Worm (Caenorhabditis elegans) whole organism, L1 larva: ENCODE results near the gene cyp-35B2.

Source experiments
- F16B12.6 ChIP-seq: fragments of 150-350 bp; optimal IDR thresholded peaks from 2 replicates; lab custom pipeline; 2014; ENCODE audit warnings: missing biosample characterization, missing genetic modification characterization
- aly-2 ChIP-seq: fragments of 150-350 bp; optimal IDR thresholded peaks from 2 replicates; lab custom pipeline; 2014; ENCODE audit warnings: missing biosample characterization, missing genetic modification characterization
- ama-1 ChIP-seq: fragments of 150-350 bp; optimal IDR thresholded peaks from 2 replicates; lab custom pipeline; 2014
- blmp-1 ChIP-seq: fragments of 150-350 bp; optimal IDR thresholded peaks from 2 replicates; lab custom pipeline; 2014; ENCODE audit warnings: missing biosample characterization, missing genetic modification characterization
- ceh-63 ChIP-seq: fragments of 200-800 bp; sonication (Bioruptor generic); optimal IDR thresholded peaks from 2 replicates; lab custom pipeline; 2018; ENCODE audit warnings: mild to moderate bottlenecking, missing genetic modification characterization, missing compliant biosample characterization
- ceh-8 ChIP-seq: fragments of 200-800 bp; sonication (Bioruptor generic); optimal IDR thresholded peaks from 2 replicates; lab custom pipeline; 2018; ENCODE audit warnings: mild to moderate bottlenecking, missing genetic modification characterization, moderate library complexity, missing compliant biosample characterization
- ceh-82 ChIP-seq, 3 experiments: fragments of 150-350 bp in 1 of 3; sonication (generic microtip) in 2 of 3; optimal IDR thresholded peaks; 2 replicates each; lab custom pipeline; 2014 to 2017; ENCODE audit warnings: missing biosample characterization in 3 of 3, missing genetic modification characterization in 3 of 3
- ceh-90 ChIP-seq: sonication (generic microtip); optimal IDR thresholded peaks from 2 replicates; lab custom pipeline; 2016; ENCODE audit warnings: missing genetic modification characterization, missing compliant biosample characterization
- dpl-1 ChIP-seq, 3 experiments: fragments of 150-350 bp in 2 of 3; sonication (generic microtip) in 1 of 3; optimal IDR thresholded peaks; 2 replicates each; lab custom pipeline; 2014 to 2017; ENCODE audit warnings: missing biosample characterization in 3 of 3, missing genetic modification characterization in 3 of 3, missing genetic modification reagents in 3 of 3
- efl-1 ChIP-seq, 4 experiments: fragments of 150-350 bp; optimal IDR thresholded peaks in 3 of 4; peaks in 1 of 4; 1 replicate in 1 of 4; 2 replicates in 3 of 4; lab custom pipeline; 2014; ENCODE audit warnings: missing biosample characterization in 2 of 4, missing genetic modification characterization in 2 of 4, missing genetic modification reagents in 2 of 4
- egl-13 ChIP-seq: sonication (generic microtip); optimal IDR thresholded peaks from 2 replicates; lab custom pipeline; 2016; ENCODE audit warnings: missing genotype, missing genetic modification reagents, missing genetic modification characterization, missing compliant biosample characterization
- egl-27 ChIP-seq, 2 experiments: fragments of 150-350 bp in 1 of 2; sonication (generic microtip); optimal IDR thresholded peaks; 3 replicates each; lab custom pipeline; 2017 to 2018; ENCODE audit warnings: missing biosample characterization in 2 of 2, missing genetic modification characterization in 2 of 2, missing genetic modification reagents in 2 of 2
- elt-3 ChIP-seq, 6 experiments: fragments of 150-350 bp in 1 of 6; sonication (generic microtip); optimal IDR thresholded peaks; 2 replicates each; lab custom pipeline; 2017 to 2018; ENCODE audit warnings: missing biosample characterization in 6 of 6, missing genetic modification characterization in 6 of 6, inconsistent platforms in 1 of 6
- fkh-4 ChIP-seq: sonication (generic microtip); optimal IDR thresholded peaks from 2 replicates; lab custom pipeline; 2016; ENCODE audit warnings: missing compliant biosample characterization, missing genetic modification characterization, borderline replicate concordance
- fos-1 ChIP-seq: fragments of 150-350 bp; optimal IDR thresholded peaks from 2 replicates; lab custom pipeline; 2014; ENCODE audit warnings: missing biosample characterization, missing genetic modification characterization
- hlh-17 ChIP-seq: fragments of 200-800 bp; sonication (Bioruptor generic); optimal IDR thresholded peaks from 2 replicates; lab custom pipeline; 2018; ENCODE audit warnings: missing genetic modification characterization, mild to moderate bottlenecking, missing compliant biosample characterization, moderate library complexity, borderline replicate concordance
- hlh-4 ChIP-seq: sonication (generic microtip); optimal IDR thresholded peaks from 2 replicates; lab custom pipeline; 2016; ENCODE audit warnings: mild to moderate bottlenecking, missing genetic modification characterization, missing compliant biosample characterization
- lin-14 ChIP-seq: fragments of 200-800 bp; sonication (Bioruptor generic); optimal IDR thresholded peaks from 2 replicates; lab custom pipeline; 2018; ENCODE audit warnings: mild to moderate bottlenecking, missing genetic modification characterization, moderate library complexity, missing compliant biosample characterization
- lin-15B ChIP-seq: fragments of 150-350 bp; sonication (generic microtip); optimal IDR thresholded peaks from 3 replicates; lab custom pipeline; 2014; ENCODE audit warnings: missing biosample characterization, missing genetic modification characterization
- lin-35 ChIP-seq, 2 experiments: fragments of 150-350 bp; optimal IDR thresholded peaks; 2 replicates each; lab custom pipeline; 2014; ENCODE audit warnings: missing biosample characterization in 2 of 2, missing genetic modification characterization in 2 of 2, missing genetic modification reagents in 2 of 2
- lsy-2 ChIP-seq, 2 experiments: fragments of 150-350 bp; optimal IDR thresholded peaks; 2 replicates each; lab custom pipeline; 2014; ENCODE audit warnings: missing biosample characterization in 2 of 2, missing genetic modification characterization in 2 of 2
- mdl-1 ChIP-seq, 2 experiments: fragments of 150-350 bp; optimal IDR thresholded peaks; 2 replicates each; lab custom pipeline; 2014 to 2017; ENCODE audit warnings: missing biosample characterization in 2 of 2, missing genetic modification characterization in 2 of 2, inconsistent platforms in 1 of 2
- nhr-11 ChIP-seq: fragments of 150-350 bp; optimal IDR thresholded peaks from 2 replicates; lab custom pipeline; 2014; ENCODE audit warnings: missing biosample characterization, missing genetic modification characterization
- nhr-12 ChIP-seq: sonication (generic microtip); optimal IDR thresholded peaks from 2 replicates; lab custom pipeline; 2017; ENCODE audit warnings: missing biosample characterization, missing genetic modification characterization
- nhr-19 ChIP-seq: fragments of 200-800 bp; sonication (Bioruptor generic); conservative IDR thresholded peaks from 2 replicates; pipeline ENCODE4 v1.3.6; 2022; ENCODE audit warnings: missing genetic modification characterization, missing compliant biosample characterization
- nhr-20 ChIP-seq: sonication (generic microtip); optimal IDR thresholded peaks from 2 replicates; lab custom pipeline; 2016; ENCODE audit warnings: mild to moderate bottlenecking, missing genetic modification characterization, missing compliant biosample characterization
- nhr-237 ChIP-seq: fragments of 150-350 bp; optimal IDR thresholded peaks from 2 replicates; lab custom pipeline; 2014; ENCODE audit warnings: missing biosample characterization, missing genetic modification characterization
- nhr-71 ChIP-seq: sonication (generic microtip); optimal IDR thresholded peaks from 2 replicates; lab custom pipeline; 2016; ENCODE audit warnings: mild to moderate bottlenecking, missing genetic modification characterization, moderate library complexity, missing compliant biosample characterization
- nhr-76 ChIP-seq: sonication (generic microtip); optimal IDR thresholded peaks from 2 replicates; lab custom pipeline; 2017; ENCODE audit warnings: missing biosample characterization, missing genetic modification characterization
- nhr-85 ChIP-seq: sonication (generic microtip); peaks from one replicate; lab custom pipeline; 2016; ENCODE audit warnings: missing genetic modification characterization, inconsistent platforms, missing compliant biosample characterization
- nhr-90 ChIP-seq: sonication (generic microtip); optimal IDR thresholded peaks from 2 replicates; lab custom pipeline; 2016; ENCODE audit warnings: mild to moderate bottlenecking, missing genetic modification characterization, missing compliant biosample characterization; ENCODE audit not compliant: poor library complexity
- pqm-1 ChIP-seq: sonication (generic microtip); optimal IDR thresholded peaks from 3 replicates; lab custom pipeline; 2017; ENCODE audit warnings: missing biosample characterization, missing genetic modification characterization
- rnt-1 ChIP-seq: sonication (generic microtip); optimal IDR thresholded peaks from 2 replicates; lab custom pipeline; 2016; ENCODE audit warnings: mild to moderate bottlenecking, missing genetic modification characterization, moderate library complexity, missing compliant biosample characterization
- snu-23 ChIP-seq: sonication (generic microtip); optimal IDR thresholded peaks from 2 replicates; lab custom pipeline; 2016; ENCODE audit warnings: missing genetic modification characterization, missing compliant biosample characterization
- sox-4 ChIP-seq: sonication (generic microtip); optimal IDR thresholded peaks from 2 replicates; lab custom pipeline; 2016; ENCODE audit warnings: missing genetic modification characterization, missing compliant biosample characterization
- sptf-1 ChIP-seq: fragments of 150-350 bp; optimal IDR thresholded peaks from 2 replicates; lab custom pipeline; 2014; ENCODE audit warnings: missing biosample characterization, missing genetic modification characterization
- sup-37 ChIP-seq: fragments of 200-800 bp; sonication (Bioruptor generic); optimal IDR thresholded peaks from 2 replicates; lab custom pipeline; 2018; ENCODE audit warnings: mild to moderate bottlenecking, missing genetic modification characterization, missing compliant biosample characterization
- tbx-2 ChIP-seq: sonication (generic microtip); optimal IDR thresholded peaks from 2 replicates; lab custom pipeline; 2016; ENCODE audit warnings: missing genetic modification characterization, missing compliant biosample characterization
- tlp-1 ChIP-seq: fragments of 150-350 bp; optimal IDR thresholded peaks from 2 replicates; lab custom pipeline; 2014; ENCODE audit warnings: missing biosample characterization, missing genetic modification characterization
- unc-30 ChIP-seq: sonication (generic microtip); optimal IDR thresholded peaks from 2 replicates; lab custom pipeline; 2017; ENCODE audit warnings: missing biosample characterization, missing genetic modification characterization
- unc-98 ChIP-seq: fragments of 200-800 bp; sonication (Bioruptor generic); IDR thresholded peaks from 2 replicates; pipeline ENCODE4 v1.3.6; 2022; ENCODE audit warnings: missing genetic modification characterization, missing compliant biosample characterization
- vab-15 ChIP-seq: sonication (generic microtip); optimal IDR thresholded peaks from 2 replicates; lab custom pipeline; 2017; ENCODE audit warnings: missing genotype, mild to moderate bottlenecking, missing genetic modification characterization, missing compliant biosample characterization
- zip-4 ChIP-seq: fragments of 200-800 bp; sonication (Bioruptor generic); optimal IDR thresholded peaks from 2 replicates; lab custom pipeline; 2018; ENCODE audit warnings: mild to moderate bottlenecking, missing genetic modification characterization, moderate library complexity, missing compliant biosample characterization
- ztf-11 ChIP-seq, 2 experiments: sonication (generic microtip); optimal IDR thresholded peaks; 2 replicates each; lab custom pipeline; 2016 to 2017; ENCODE audit warnings: missing genetic modification characterization in 2 of 2, missing biosample characterization in 1 of 2, missing compliant biosample characterization in 1 of 2

The cyp-35B2 gene

ce11 chrV:3985104-3985503 lies 43.1 kb downstream of the cyp-35B2 start:
- TF ChIP-seq tbx-2 (no peak), lin-14 (GFP tag; lab: Kevin White, UChicago) (peak; percentile 42), nhr-71 (tag; lab: Kevin White, UChicago) (peak; percentile 20), mdl-1 (tag; optimal IDR thresholded peaks at IDR 0.05; lab: Kevin White, UChicago) (no peak), nhr-90 (tag; lab: Kevin White, UChicago) (no peak), nhr-20 (peak; percentile 42), nhr-85 (tag; lab: Kevin White, UChicago) (peak; percentile 88), blmp-1 (peak; percentile 77), elt-3 (tag; optimal IDR thresholded peaks at IDR 0.05; lab: Kevin White, UChicago) (peak in 1 of 6 experiments; percentile 19), efl-1 (optimal IDR thresholded peaks at IDR 0.05; lab: Kevin White, UChicago) (no peak), efl-1 (GFP tag; optimal IDR thresholded peaks at IDR 0.05 in 1 of 2; lab: Kevin White, UChicago) (peak in 1 of 2 experiments; percentile 23)
- TF ChIP-seq, all 84 proteins: peak for 7

- TF ChIP-seq vab-15 (tag; lab: Kevin White, UChicago) (no peak), fos-1 (tag; lab: Kevin White, UChicago) (no peak), efl-1 (optimal IDR thresholded peaks at IDR 0.05; lab: Kevin White, UChicago) (no peak), efl-1 (GFP tag; optimal IDR thresholded peaks at IDR 0.05 in 1 of 2; lab: Kevin White, UChicago) (peak in 1 of 2 experiments; percentile 55), lin-35 (GFP tag; optimal IDR thresholded peaks at IDR 0.05; lab: Kevin White, UChicago) (peak in 1 of 2 experiments; percentile 0), nhr-71 (tag; lab: Kevin White, UChicago) (peak; percentile 31), lin-14 (GFP tag; lab: Kevin White, UChicago) (peak; percentile 41), ceh-90 (tag; lab: Kevin White, UChicago) (no peak), unc-98 (no peak), nhr-20 (peak; percentile 54), tbx-2 (peak; percentile 17), nhr-19 (GFP tag; lab: Robert Waterston, UW) (0 out of 2 replicates have a peak, but pooled peaks have one; percentile 4), nhr-85 (tag; lab: Kevin White, UChicago) (peak; percentile 77), lsy-2 (tag; optimal IDR thresholded peaks at IDR 0.05; lab: Kevin White, UChicago) (no peak), snu-23 (GFP tag; lab: Kevin White, UChicago) (peak; percentile 19), unc-30 (tag; lab: Kevin White, UChicago) (no peak), elt-3 (tag; optimal IDR thresholded peaks at IDR 0.05; lab: Kevin White, UChicago) (peak in 1 of 6 experiments; percentile 53), fkh-4 (tag; lab: Kevin White, UChicago) (no peak), aly-2 (tag; lab: Kevin White, UChicago) (no peak), nhr-76 (tag; lab: Kevin White, UChicago) (no peak)
Observed at ce11 chrV:3987616-3988015, 45.7 kb downstream of the cyp-35B2 start, which contains the start of gene nlp-28. nlp-28 (plus strand) TSS chrV:3987900.

- TF ChIP-seq sup-37 (GFP tag; lab: Kevin White, UChicago) (no peak), nhr-19 (GFP tag; lab: Robert Waterston, UW) (no peak), vab-15 (tag; lab: Kevin White, UChicago) (no peak), ceh-63 (GFP tag; lab: Kevin White, UChicago) (no peak), hlh-17 (GFP tag; lab: Kevin White, UChicago) (no peak), unc-98 (no peak), ama-1 (no peak), elt-3 (tag; optimal IDR thresholded peaks at IDR 0.05; lab: Kevin White, UChicago) (peak in 2 of 6 experiments; percentile 16 to 42), F16B12.6 (tag; lab: Kevin White, UChicago) (no peak), dpl-1 (GFP tag; optimal IDR thresholded peaks at IDR 0.05; lab: Kevin White, UChicago) (no peak), ztf-11 (tag; optimal IDR thresholded peaks at IDR 0.05; lab: Kevin White, UChicago) (no peak), nhr-237 (no peak), egl-13 (tag; lab: Kevin White, UChicago) (no peak), lin-15B (tag; lab: Kevin White, UChicago) (no peak), sox-4 (tag; lab: Kevin White, UChicago) (no peak), nhr-12 (no peak), ceh-8 (no peak), hlh-4 (tag; lab: Kevin White, UChicago) (no peak), zip-4 (GFP tag; lab: Kevin White, UChicago) (no peak), egl-27 (tag; optimal IDR thresholded peaks at IDR 0.05; lab: Kevin White, UChicago) (no peak), pqm-1 (tag; lab: Kevin White, UChicago) (no peak), blmp-1 (peak; percentile 36), ceh-82 (tag; optimal IDR thresholded peaks at IDR 0.05; lab: Kevin White, UChicago) (no peak), nhr-90 (tag; lab: Kevin White, UChicago) (peak; percentile 9), tbx-2 (no peak), nhr-11 (tag; lab: Kevin White, UChicago) (no peak), fkh-4 (tag; lab: Kevin White, UChicago) (no peak), efl-1 (optimal IDR thresholded peaks at IDR 0.05; lab: Kevin White, UChicago) (no peak), efl-1 (GFP tag; optimal IDR thresholded peaks at IDR 0.05 in 1 of 2; lab: Kevin White, UChicago) (peak in 1 of 2 experiments; percentile 49), nhr-85 (tag; lab: Kevin White, UChicago) (peak; percentile 83), lsy-2 (tag; optimal IDR thresholded peaks at IDR 0.05; lab: Kevin White, UChicago) (no peak), sptf-1 (tag; lab: Kevin White, UChicago) (no peak), rnt-1 (tag; lab: Kevin White, UChicago) (no peak), tlp-1 (tag; lab: Kevin White, UChicago) (no peak)
Observed at ce11 chrV:3989070-3989469, 47.1 kb downstream of the cyp-35B2 start, which contains the start of gene nlp-27. nlp-27 (plus strand) TSS chrV:3989378.
